Worm (Caenorhabditis elegans): Measurements from ENCODE around the gene fbxb-95.

The fbxb-95 gene

DNA sequence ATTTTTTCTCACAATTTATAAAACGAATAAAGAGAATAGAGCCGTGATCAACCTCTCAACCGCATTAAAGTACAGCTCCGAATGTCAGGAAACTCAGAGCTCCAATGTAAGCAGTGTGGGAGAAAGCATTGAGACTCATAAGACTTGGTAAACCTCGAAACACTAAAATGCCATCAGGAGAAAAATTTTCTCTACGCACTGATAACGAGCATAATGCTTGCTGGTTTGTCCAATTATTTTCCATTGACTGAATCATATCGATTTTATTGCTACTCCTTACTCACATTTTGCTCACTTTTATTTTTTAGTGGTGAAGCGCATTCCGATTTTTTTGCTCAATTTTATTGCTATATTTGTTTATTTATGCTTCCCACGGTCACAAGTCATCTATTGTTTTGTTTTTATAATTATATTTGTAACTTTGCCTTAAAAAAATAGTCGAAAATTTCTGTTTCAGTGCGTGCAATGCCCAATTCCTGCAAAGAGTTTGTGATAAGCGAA is 24.0 kb upstream of the fbxb-95 start, which contains the start of gene math-40:
math-40 (plus strand) TSS at position 451 of the 501 bp plus-strand sequence.
- TF ChIP-seq hlh-4 (tag; optimal IDR thresholded peaks at IDR 0.05) (no peak), elt-2 (tag; optimal IDR thresholded peaks at IDR 0.05) (peak; percentile 26), C04F5.9 (tag; optimal IDR thresholded peaks at IDR 0.05) (no peak), fkh-10 (GFP tag; optimal IDR thresholded peaks at IDR 0.05) (no peak), unc-98 (GFP tag; IDR thresholded peaks at IDR 0.05) (no peak), efl-1 (optimal IDR thresholded peaks at IDR 0.05) (no peak), efl-1 (GFP tag; optimal IDR thresholded peaks at IDR 0.05 in 1 of 2) (peak in 1 of 2 experiments; percentile 18), lin-14 (GFP tag; optimal IDR thresholded peaks at IDR 0.05) (no peak), pqm-1 (tag; optimal IDR thresholded peaks at IDR 0.05) (no peak)

DNA sequence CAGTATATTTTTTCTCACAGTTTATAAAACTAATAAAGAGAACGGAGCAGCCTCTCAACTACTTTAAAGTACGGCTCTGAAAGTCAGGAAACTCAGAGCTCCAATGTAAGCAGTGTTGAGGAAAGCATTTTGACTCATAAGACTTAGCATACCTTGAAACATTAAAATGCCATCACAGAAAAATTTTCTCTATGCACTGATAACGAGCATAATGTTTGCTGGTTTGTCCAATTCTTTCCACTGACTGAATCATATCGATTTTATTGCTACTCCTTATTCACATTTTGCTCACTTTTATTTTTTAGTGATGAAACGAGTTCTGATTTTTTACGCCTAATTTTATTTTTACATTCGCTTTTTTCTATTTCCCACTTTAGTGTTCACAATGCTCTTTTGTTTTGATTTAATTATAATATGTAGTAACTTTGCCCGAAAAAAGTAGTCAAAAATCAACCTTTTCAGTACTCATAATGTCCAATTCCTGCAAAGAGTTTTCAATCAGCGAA is 22.3 kb upstream of the fbxb-95 start, which contains the start of gene math-39:
math-39 (plus strand) TSS at position 456 of the 506 bp plus-strand sequence.
- TF ChIP-seq nhr-76 (tag; optimal IDR thresholded peaks at IDR 0.05): no peak
- TF ChIP-seq fkh-10 (GFP tag; optimal IDR thresholded peaks at IDR 0.05): no peak
- no peak for TF ChIP-seq ets-5 (GFP tag; IDR thresholded peaks at IDR 0.05)
- TF ChIP-seq nhr-85 (tag): no peak
- no peak for TF ChIP-seq swsn-7 (tag; optimal IDR thresholded peaks at IDR 0.05)
- TF ChIP-seq ceh-90 (tag; optimal IDR thresholded peaks at IDR 0.05): no peak
- TF ChIP-seq hlh-4 (tag; optimal IDR thresholded peaks at IDR 0.05): no peak
- TF ChIP-seq pqm-1 (tag; optimal IDR thresholded peaks at IDR 0.05): no peak
- no peak for TF ChIP-seq unc-30 (tag; optimal IDR thresholded peaks at IDR 0.05)
- TF ChIP-seq unc-62 (GFP tag; optimal IDR thresholded peaks at IDR 0.05): no peak
- TF ChIP-seq elt-3 (tag; optimal IDR thresholded peaks at IDR 0.05): no peak
- no peak for TF ChIP-seq blmp-1 (tag; optimal IDR thresholded peaks at IDR 0.05)

DNA sequence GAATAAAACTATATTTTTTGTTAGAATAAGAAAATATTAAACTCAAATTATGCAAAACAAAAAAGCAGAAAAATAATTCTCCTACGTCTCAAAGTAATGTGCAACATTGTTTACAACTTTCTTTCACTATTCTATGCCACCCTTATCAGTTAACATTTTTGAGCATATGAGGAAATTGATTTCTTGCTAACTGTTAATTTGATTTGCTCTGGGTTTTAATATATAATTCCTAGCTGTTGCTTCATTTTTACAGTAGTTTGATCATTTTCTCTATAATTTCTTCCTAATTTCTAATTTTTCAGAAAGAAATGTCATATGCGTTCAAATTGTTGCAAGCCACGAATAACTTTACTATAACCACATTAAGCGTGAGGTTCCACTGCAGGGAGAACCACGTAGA is 18.0 kb upstream of the fbxb-95 start, which contains the start of gene T08E11.1:
T08E11.1 (plus strand) TSS at position 301 of the 400 bp plus-strand sequence.
- TF ChIP-seq elt-2 (tag; optimal IDR thresholded peaks at IDR 0.05) (peak; percentile 47), ceh-90 (tag; optimal IDR thresholded peaks at IDR 0.05) (no peak)

DNA sequence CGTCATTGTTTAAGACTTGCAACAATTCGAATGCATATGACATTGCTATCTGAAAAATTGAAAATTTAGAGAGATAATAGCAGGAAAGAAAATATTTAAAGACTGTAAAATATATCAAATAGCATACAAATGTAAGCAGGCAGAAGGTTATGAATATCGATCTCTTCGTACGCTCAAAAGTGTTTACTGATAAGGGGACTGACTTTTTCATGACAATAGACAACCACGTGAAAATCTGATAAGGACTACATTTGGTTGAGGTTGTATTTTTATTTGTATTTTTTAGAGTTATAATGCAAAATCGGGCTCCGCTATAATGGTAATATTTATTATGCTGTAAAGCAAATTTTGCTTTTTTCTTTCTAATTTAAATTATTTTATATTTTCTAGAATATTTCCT is 11.3 kb upstream of the fbxb-95 start, which contains the start of the genes C52E2.5 and C52E2.4:
C52E2.5 (minus strand) TSS at position 43 of the 400 bp plus-strand sequence.
C52E2.4 (plus strand) TSS at position 252 of the 400 bp plus-strand sequence.
- TF ChIP-seq egl-13 (tag; optimal IDR thresholded peaks at IDR 0.05) (peak; percentile 5), aly-2 (tag; optimal IDR thresholded peaks at IDR 0.05) (no peak), tlp-1 (tag; optimal IDR thresholded peaks at IDR 0.05) (peak; percentile 45), efl-1 (optimal IDR thresholded peaks at IDR 0.05) (no peak), efl-1 (GFP tag; optimal IDR thresholded peaks at IDR 0.05 in 1 of 2) (peak in 1 of 2 experiments; percentile 16), C34B4.2 (tag; optimal IDR thresholded peaks at IDR 0.05) (no peak), pqm-1 (tag; optimal IDR thresholded peaks at IDR 0.05) (peak; percentile 16), lin-35 (GFP tag; optimal IDR thresholded peaks at IDR 0.05) (peak in 1 of 2 experiments; percentile 34), elt-2 (tag; optimal IDR thresholded peaks at IDR 0.05) (peak; percentile 96)

DNA sequence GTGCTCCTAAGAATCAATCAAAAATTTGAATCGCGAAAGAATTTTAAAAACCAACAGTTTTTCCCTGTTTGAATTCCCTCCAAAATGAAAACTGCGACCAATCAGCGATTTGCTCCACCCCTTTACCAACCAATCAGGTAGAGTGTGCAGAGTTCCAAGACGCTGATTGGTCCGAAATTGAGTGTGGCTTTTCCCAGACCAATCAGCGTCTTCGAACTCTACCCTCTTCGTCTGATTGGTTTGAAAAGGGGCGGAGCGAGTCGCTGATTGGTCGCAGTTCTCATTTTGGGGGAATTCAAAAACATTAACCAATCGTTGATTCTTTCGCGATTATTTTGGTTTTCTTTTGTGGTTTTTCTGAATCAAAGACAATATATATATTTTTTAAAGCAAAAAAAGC is 9.6 kb upstream of the fbxb-95 start:
- TF ChIP-seq ceh-63 (GFP tag; optimal IDR thresholded peaks at IDR 0.05): no peak
- TF ChIP-seq Y116A8C.19 (tag; optimal IDR thresholded peaks at IDR 0.05; ENCODE audit: borderline replicate concordance): no peak
- TF ChIP-seq irx-1 (tag; optimal IDR thresholded peaks at IDR 0.05): no peak
- no peak for TF ChIP-seq F16B12.6 (tag; optimal IDR thresholded peaks at IDR 0.05)
- no peak for TF ChIP-seq vab-15 (tag; optimal IDR thresholded peaks at IDR 0.05)
- no peak for TF ChIP-seq nhr-11 (tag; optimal IDR thresholded peaks at IDR 0.05)
- no peak for TF ChIP-seq lin-39 (tag; optimal IDR thresholded peaks at IDR 0.05)
- TF ChIP-seq aha-1 (tag; optimal IDR thresholded peaks at IDR 0.05): no peak
- TF ChIP-seq skn-1 (tag; optimal IDR thresholded peaks at IDR 0.05): no peak
- no peak for TF ChIP-seq nhr-85 (tag)
- TF ChIP-seq C34B4.2 (tag; optimal IDR thresholded peaks at IDR 0.05): no peak
- TF ChIP-seq nhr-19 (GFP tag; conservative IDR thresholded peaks at IDR 0.05): no peak
- no peak for TF ChIP-seq fkh-10 (GFP tag; optimal IDR thresholded peaks at IDR 0.05)
- TF ChIP-seq blmp-1 (tag; optimal IDR thresholded peaks at IDR 0.05): no peak
- TF ChIP-seq nhr-84 (tag; optimal IDR thresholded peaks at IDR 0.05): no peak
- TF ChIP-seq elt-2 (tag; optimal IDR thresholded peaks at IDR 0.05): no peak

All from whole organism, L1 larva.